Fruit fly (Drosophila melanogaster) Kc167 (cell line): ENCODE data around the gene wac.

ENCODE experiments used
- Myc ChIP-seq: fragments of >200 bp; optimal IDR thresholded peaks from 2 replicates; lab custom pipeline; 2017; ENCODE audit warnings: missing external identifiers
- h ChIP-seq: fragments of >200 bp; optimal IDR thresholded peaks from 3 replicates; lab custom pipeline; 2018; ENCODE audit warnings: missing external identifiers
- psq ChIP-seq: fragments of >200 bp; optimal IDR thresholded peaks from 2 replicates; lab custom pipeline; 2017; ENCODE audit warnings: missing external identifiers

- TF ChIP-seq h = no peak
- TF ChIP-seq Myc (lab: Kevin White, UChicago) = no peak
- TF ChIP-seq psq (lab: Kevin White, UChicago) = no peak
Observed at dm6 chr3L:273291-273690, 15.3 kb downstream of the wac start, which contains the start of gene CG32845.
